Worm (Caenorhabditis elegans): Measurements from ENCODE around the gene sra-34.
A peak's percentile ranks its signal among the peaks of the same experiment; 100 is the strongest.

Gene sra-34

ce11 chrII:4506552-4507291, 36.7 kb downstream of the sra-34 start:
- TF ChIP-seq dpl-1 (GFP tag; optimal IDR thresholded peaks at IDR 0.05), result peak; percentile 25 to 40 (median 26)
- TF ChIP-seq snpc-4 (tag; optimal IDR thresholded peaks at IDR 0.05), result no peak
- TF ChIP-seq efl-1 (optimal IDR thresholded peaks at IDR 0.05), result peak; percentile 59 to 60
- TF ChIP-seq efl-1 (GFP tag; optimal IDR thresholded peaks at IDR 0.05 in 1 of 2), result peak; percentile 17 to 89
- TF ChIP-seq nhr-77 (tag; optimal IDR thresholded peaks at IDR 0.05), result peak; percentile 55
- peak; percentile 23 for TF ChIP-seq egl-13 (tag; optimal IDR thresholded peaks at IDR 0.05)
- TF ChIP-seq tbx-2 (tag; optimal IDR thresholded peaks at IDR 0.05), result peak; percentile 68
- TF ChIP-seq mef-2 (tag; optimal IDR thresholded peaks at IDR 0.05), result peak; percentile 62
- no peak for TF ChIP-seq C04F5.9 (tag; optimal IDR thresholded peaks at IDR 0.05)
- peak; percentile 52 for TF ChIP-seq fkh-4 (tag; optimal IDR thresholded peaks at IDR 0.05; ENCODE audit: borderline replicate concordance)
- TF ChIP-seq lin-35 (GFP tag; optimal IDR thresholded peaks at IDR 0.05), result peak in 1 of 2 experiments; percentile 55
- TF ChIP-seq sox-4 (tag; optimal IDR thresholded peaks at IDR 0.05), result peak; percentile 7
- peak; percentile 86 for TF ChIP-seq fkh-8 (tag; optimal IDR thresholded peaks at IDR 0.05)
- peak; percentile 50 for TF ChIP-seq fos-1 (tag; optimal IDR thresholded peaks at IDR 0.05)
- peak; percentile 84 for TF ChIP-seq nhr-71 (tag; optimal IDR thresholded peaks at IDR 0.05)
- TF ChIP-seq nhr-19 (GFP tag; conservative IDR thresholded peaks at IDR 0.05), result peak; percentile 35
- peak; percentile 55 to 78 for TF ChIP-seq lsy-2 (tag; optimal IDR thresholded peaks at IDR 0.05)
- peak; percentile 78 for TF ChIP-seq snu-23 (GFP tag; optimal IDR thresholded peaks at IDR 0.05)
- peak; percentile 45 for TF ChIP-seq elt-2 (tag; optimal IDR thresholded peaks at IDR 0.05)
- TF ChIP-seq egl-27 (tag; optimal IDR thresholded peaks at IDR 0.05), result peak; percentile 18 to 38
- TF ChIP-seq ceh-88 (GFP tag; IDR thresholded peaks at IDR 0.05), result no peak
- TF ChIP-seq ceh-82 (tag; optimal IDR thresholded peaks at IDR 0.05), result peak; percentile 43 to 74 (median 49)
- TF ChIP-seq isw-1 (GFP tag; IDR thresholded peaks at IDR 0.05), result peak; percentile 45
- peak; percentile 39 for TF ChIP-seq lin-13 (GFP tag; optimal IDR thresholded peaks at IDR 0.05)
- TF ChIP-seq pag-3 (tag; optimal IDR thresholded peaks at IDR 0.05; ENCODE audit: borderline replicate concordance, insufficient read depth), result peak; percentile 83
- no peak for TF ChIP-seq ets-5 (GFP tag; IDR thresholded peaks at IDR 0.05)
- no peak for TF ChIP-seq unc-130 (tag; optimal IDR thresholded peaks at IDR 0.05)
- TF ChIP-seq xbp-1 (tag; optimal IDR thresholded peaks at IDR 0.05), result peak; percentile 58
- TF ChIP-seq zag-1 (tag; optimal IDR thresholded peaks at IDR 0.05), result peak; percentile 27
- TF ChIP-seq nhr-12 (tag; optimal IDR thresholded peaks at IDR 0.05), result no peak
- TF ChIP-seq lin-14 (GFP tag; optimal IDR thresholded peaks at IDR 0.05), result peak; percentile 94
- peak; percentile 63 for TF ChIP-seq dsc-1 (tag; optimal IDR thresholded peaks at IDR 0.05)
- peak; percentile 73 for TF ChIP-seq swsn-7 (tag; optimal IDR thresholded peaks at IDR 0.05)
- TF ChIP-seq nhr-237 (tag; optimal IDR thresholded peaks at IDR 0.05), result peak; percentile 16
- peak in 1 of 2 experiments; percentile 59 for TF ChIP-seq mdl-1 (tag; optimal IDR thresholded peaks at IDR 0.05)
- peak; percentile 9 for TF ChIP-seq ces-1 (GFP tag; optimal IDR thresholded peaks at IDR 0.05)
- peak; percentile 59 for TF ChIP-seq rnt-1 (tag; optimal IDR thresholded peaks at IDR 0.05)
- no peak for TF ChIP-seq ceh-63 (GFP tag; optimal IDR thresholded peaks at IDR 0.05)
- TF ChIP-seq ceh-8 (GFP tag; optimal IDR thresholded peaks at IDR 0.05), result peak; percentile 3
- peak; percentile 9 for TF ChIP-seq C16A3.4 (tag; optimal IDR thresholded peaks at IDR 0.05)
- no peak for TF ChIP-seq lin-39 (tag; optimal IDR thresholded peaks at IDR 0.05)
- no peak for TF ChIP-seq tlp-1 (tag; optimal IDR thresholded peaks at IDR 0.05)
- peak; percentile 73 for TF ChIP-seq nhr-47 (tag; optimal IDR thresholded peaks at IDR 0.05)
- TF ChIP-seq fkh-10 (GFP tag; optimal IDR thresholded peaks at IDR 0.05), result no peak
- TF ChIP-seq mep-1 (tag; optimal IDR thresholded peaks at IDR 0.05), result peak; percentile 39
- TF ChIP-seq nhr-20 (tag; optimal IDR thresholded peaks at IDR 0.05), result peak; percentile 39
- peak; percentile 77 for TF ChIP-seq unc-86 (tag; optimal IDR thresholded peaks at IDR 0.05)
- peak; percentile 30 for TF ChIP-seq irx-1 (tag; optimal IDR thresholded peaks at IDR 0.05)
- TF ChIP-seq ama-1 (optimal IDR thresholded peaks at IDR 0.05), result no peak

Data from whole organism, L1 larva.